Fruit fly (Drosophila melanogaster): ENCODE measurements around the gene Atx-1.

dm6 chrX:6853384-6853783 lies 30.4 kb downstream of the Atx-1 start:
- TF ChIP-seq h (optimal IDR thresholded peaks at IDR 0.05) = no peak
- no peak for TF ChIP-seq Sin3A (optimal IDR thresholded peaks at IDR 0.05)
- no peak for TF ChIP-seq insv (optimal IDR thresholded peaks at IDR 0.05)
- no peak for TF ChIP-seq ttk (optimal IDR thresholded peaks at IDR 0.05)
- TF ChIP-seq psq (optimal IDR thresholded peaks at IDR 0.05) = no peak
- no peak for TF ChIP-seq Myc (optimal IDR thresholded peaks at IDR 0.05)
